Fruit fly (Drosophila melanogaster) whole organism, embryonic: ENCODE data around the gene aop.

Source experiments
- Atf6 ChIP-seq: fragments of 200-800 bp; sonication (Bioruptor generic); IDR thresholded peaks from 2 replicates; pipeline ENCODE4 v1.3.6; 2022; ENCODE audit warnings: missing biosample characterization, missing genetic modification characterization
- BEAF-32 ChIP-seq: fragments of 200-800 bp; sonication (Bioruptor generic); optimal IDR thresholded peaks from 3 replicates; lab custom pipeline; 2017; ENCODE audit warnings: missing biosample characterization, missing genetic modification characterization, mild to moderate bottlenecking, moderate library complexity, missing genetic modification reagents
- CG10267 ChIP-seq: fragments of 200-800 bp; sonication (Bioruptor generic); optimal IDR thresholded peaks from 2 replicates; lab custom pipeline; 2018; ENCODE audit warnings: missing biosample characterization, mild to moderate bottlenecking, missing genetic modification characterization, moderate library complexity
- CG10565 ChIP-seq: fragments of 200-800 bp; sonication (Bioruptor generic); optimal IDR thresholded peaks from 3 replicates; lab custom pipeline; 2016; ENCODE audit warnings: missing biosample characterization, mild to moderate bottlenecking, missing genetic modification characterization
- CG10979 ChIP-seq: fragments of 200-800 bp; sonication (Bioruptor generic); optimal IDR thresholded peaks from 2 replicates; lab custom pipeline; 2018; ENCODE audit warnings: missing biosample characterization, mild to moderate bottlenecking, missing genetic modification characterization, moderate library complexity
- CG11247 ChIP-seq: fragments of 200-800 bp; sonication (Bioruptor generic); IDR thresholded peaks from 2 replicates; pipeline ENCODE4 v1.3.6; 2022; ENCODE audit warnings: missing biosample characterization, missing genetic modification characterization
- CG11398 ChIP-seq: fragments of 200-800 bp; sonication (Bioruptor generic); optimal IDR thresholded peaks from 2 replicates; lab custom pipeline; 2016; ENCODE audit warnings: missing biosample characterization, missing genetic modification characterization
- CG12659 ChIP-seq: fragments of 200-800 bp; sonication (Bioruptor generic); optimal IDR thresholded peaks from 3 replicates; lab custom pipeline; 2017; ENCODE audit warnings: mild to moderate bottlenecking, missing biosample characterization, missing genetic modification reagents, missing genetic modification characterization
- CG12942 ChIP-seq: fragments of 200-800 bp; sonication (Bioruptor generic); optimal IDR thresholded peaks from 3 replicates; lab custom pipeline; 2016; ENCODE audit warnings: missing biosample characterization, missing genetic modification characterization
- CG14441 ChIP-seq: fragments of 200-800 bp; sonication (Bioruptor generic); IDR thresholded peaks from 2 replicates; pipeline ENCODE4 v1.3.6; 2022; ENCODE audit warnings: missing biosample characterization, missing genetic modification characterization
- CG14965 ChIP-seq: fragments of 200-800 bp; sonication (Bioruptor generic); optimal IDR thresholded peaks from 2 replicates; lab custom pipeline; 2016; ENCODE audit warnings: missing biosample characterization, missing genetic modification characterization, borderline replicate concordance
- CG1529 ChIP-seq: fragments of 200-800 bp; sonication (Bioruptor generic); optimal IDR thresholded peaks from 3 replicates; lab custom pipeline; 2018; ENCODE audit warnings: missing biosample characterization, missing genetic modification characterization
- CG15696 ChIP-seq: fragments of 200-800 bp; sonication (Bioruptor generic); optimal IDR thresholded peaks from 2 replicates; lab custom pipeline; 2019; ENCODE audit warnings: missing biosample characterization, mild to moderate bottlenecking, missing genetic modification characterization, moderate library complexity
- CG1603 ChIP-seq: fragments of 200-800 bp; sonication (Bioruptor generic); optimal IDR thresholded peaks from 2 replicates; lab custom pipeline; 2019; ENCODE audit warnings: missing biosample characterization, mild to moderate bottlenecking, missing genetic modification characterization, moderate library complexity
- CG17186 ChIP-seq: fragments of 200-800 bp; sonication (Bioruptor generic); optimal IDR thresholded peaks from 3 replicates; lab custom pipeline; 2017; ENCODE audit warnings: missing biosample characterization, missing genetic modification reagents, missing genetic modification characterization
- CG31365 ChIP-seq: fragments of 200-800 bp; sonication (Bioruptor generic); optimal IDR thresholded peaks from 2 replicates; lab custom pipeline; 2018; ENCODE audit warnings: missing biosample characterization, mild to moderate bottlenecking, missing genetic modification characterization
- CG43689 ChIP-seq: fragments of 200-800 bp; sonication (Bioruptor generic); IDR thresholded peaks from 2 replicates; pipeline ENCODE4 v1.3.6; 2022; ENCODE audit warnings: missing biosample characterization, missing genetic modification characterization
- CG4820 ChIP-seq: fragments of 200-800 bp; sonication (Bioruptor generic); optimal IDR thresholded peaks from 3 replicates; lab custom pipeline; 2016; ENCODE audit warnings: missing biosample characterization, missing genetic modification characterization
- CG6813 ChIP-seq: fragments of 200-800 bp; sonication (Bioruptor generic); optimal IDR thresholded peaks from 2 replicates; lab custom pipeline; 2017; ENCODE audit warnings: missing biosample characterization, missing genetic modification characterization, mild to moderate bottlenecking, moderate library complexity, missing genetic modification reagents
- CG9215 ChIP-seq: fragments of 200-800 bp; sonication (Bioruptor generic); IDR thresholded peaks from 2 replicates; pipeline ENCODE4 v1.3.6; 2022; ENCODE audit warnings: missing biosample characterization, missing genetic modification characterization
- CG9727 ChIP-seq: fragments of 200-800 bp; sonication (Bioruptor generic); optimal IDR thresholded peaks from 3 replicates; lab custom pipeline; 2017; ENCODE audit warnings: missing biosample characterization, mild to moderate bottlenecking, missing genetic modification characterization
- CG9817 ChIP-seq: fragments of 200-800 bp; sonication (Bioruptor generic); optimal IDR thresholded peaks from 2 replicates; lab custom pipeline; 2018; ENCODE audit warnings: missing biosample characterization, mild to moderate bottlenecking, missing genetic modification characterization, moderate library complexity
- D19B ChIP-seq: fragments of 200-800 bp; sonication (Bioruptor generic); optimal IDR thresholded peaks from 2 replicates; lab custom pipeline; 2017; ENCODE audit warnings: missing biosample characterization, mild to moderate bottlenecking, missing genetic modification characterization
- Dad ChIP-seq: fragments of 200-800 bp; sonication (Bioruptor generic); optimal IDR thresholded peaks from 3 replicates; lab custom pipeline; 2016; ENCODE audit warnings: missing biosample characterization, missing genetic modification characterization
- Dip2 ChIP-seq: fragments of 200-800 bp; sonication (Bioruptor generic); IDR thresholded peaks from 2 replicates; pipeline ENCODE4 v1.3.6; 2022; ENCODE audit warnings: missing biosample characterization, missing genetic modification characterization
- Fer1 ChIP-seq: fragments of 200-800 bp; sonication (Bioruptor generic); optimal IDR thresholded peaks from 2 replicates; lab custom pipeline; 2017; ENCODE audit warnings: missing biosample characterization, mild to moderate bottlenecking, missing genetic modification characterization
- Fer2 ChIP-seq: fragments of 200-800 bp; sonication (Bioruptor generic); optimal IDR thresholded peaks from 2 replicates; lab custom pipeline; 2018; ENCODE audit warnings: missing biosample characterization, mild to moderate bottlenecking, missing genetic modification characterization, moderate library complexity
- H15 ChIP-seq: fragments of 200-800 bp; sonication (Bioruptor generic); IDR thresholded peaks from 3 replicates; pipeline ENCODE4 v1.3.6; 2022; ENCODE audit warnings: missing biosample characterization, missing genetic modification characterization
- HHEX ChIP-seq: fragments of 200-800 bp; sonication (Bioruptor generic); optimal IDR thresholded peaks from 3 replicates; lab custom pipeline; 2017; ENCODE audit warnings: missing biosample characterization, mild to moderate bottlenecking, missing genetic modification characterization, missing genetic modification reagents
- HLH4C ChIP-seq: fragments of 200-800 bp; sonication (Bioruptor generic); IDR thresholded peaks from 3 replicates; pipeline ENCODE4 v1.3.6; 2022; ENCODE audit warnings: missing biosample characterization, missing genetic modification characterization; ENCODE audit not compliant: partially characterized antibody
- Hand ChIP-seq: fragments of 200-800 bp; sonication (Bioruptor generic); optimal IDR thresholded peaks from 2 replicates; lab custom pipeline; 2017; ENCODE audit warnings: mild to moderate bottlenecking, missing biosample characterization, missing genetic modification reagents, missing genetic modification characterization
- Mrtf ChIP-seq: fragments of 200-800 bp; sonication (Bioruptor generic); IDR thresholded peaks from 3 replicates; pipeline ENCODE4 v1.3.6; 2022; ENCODE audit warnings: missing biosample characterization, missing genetic modification characterization
- NC2α ChIP-seq: fragments of 200-800 bp; sonication (Bioruptor generic); optimal IDR thresholded peaks from 2 replicates; lab custom pipeline; 2016; ENCODE audit warnings: missing biosample characterization, missing genetic modification characterization
- NFAT ChIP-seq: fragments of 200-800 bp; sonication (Bioruptor generic); IDR thresholded peaks from 2 replicates; pipeline ENCODE4 v1.3.6; 2022; ENCODE audit warnings: missing biosample characterization, missing genetic modification characterization
- Tbp ChIP-seq: fragments of >200 bp; optimal IDR thresholded peaks from 2 replicates; lab custom pipeline; 2018; ENCODE audit warnings: missing biosample characterization, missing genetic modification characterization
- ap ChIP-seq: fragments of 200-800 bp; sonication (Bioruptor generic); IDR thresholded peaks from 2 replicates; pipeline ENCODE4 v1.3.6; 2022; ENCODE audit warnings: missing biosample characterization, missing genetic modification characterization
- ems ChIP-seq: fragments of 200-800 bp; sonication (Bioruptor generic); optimal IDR thresholded peaks from 3 replicates; lab custom pipeline; 2016; ENCODE audit warnings: missing biosample characterization, missing genetic modification characterization
- fd64A ChIP-seq: fragments of 200-800 bp; sonication (Bioruptor generic); optimal IDR thresholded peaks from 3 replicates; lab custom pipeline; 2018; ENCODE audit warnings: missing biosample characterization, mild to moderate bottlenecking, missing genetic modification characterization
- ind ChIP-seq: fragments of 200-800 bp; sonication (Bioruptor generic); optimal IDR thresholded peaks from 3 replicates; lab custom pipeline; 2016; ENCODE audit warnings: missing biosample characterization, missing genetic modification characterization
- kah ChIP-seq: fragments of 200-800 bp; sonication (Bioruptor generic); optimal IDR thresholded peaks from 2 replicates; lab custom pipeline; 2018; ENCODE audit warnings: missing biosample characterization, mild to moderate bottlenecking, missing genetic modification characterization
- lbe ChIP-seq: fragments of 200-800 bp; sonication (Bioruptor generic); optimal IDR thresholded peaks from 2 replicates; lab custom pipeline; 2016; ENCODE audit warnings: missing biosample characterization, mild to moderate bottlenecking, missing genetic modification characterization
- luna ChIP-seq: fragments of 200-800 bp; sonication (Bioruptor generic); optimal IDR thresholded peaks from 2 replicates; lab custom pipeline; 2016; ENCODE audit warnings: missing biosample characterization, missing genetic modification characterization
- pros ChIP-seq: fragments of 200-800 bp; sonication (Bioruptor generic); optimal IDR thresholded peaks from 3 replicates; lab custom pipeline; 2019; ENCODE audit warnings: missing biosample characterization, mild to moderate bottlenecking, missing genetic modification characterization, moderate library complexity
- pum ChIP-seq: fragments of 200-800 bp; sonication (Bioruptor generic); optimal IDR thresholded peaks from 2 replicates; lab custom pipeline; 2016; ENCODE audit warnings: missing biosample characterization, missing genetic modification characterization
- ro ChIP-seq: fragments of 200-800 bp; sonication (Bioruptor generic); IDR thresholded peaks from 2 replicates; pipeline ENCODE4 v1.3.6; 2022; ENCODE audit warnings: missing biosample characterization, missing genetic modification characterization
- sens-2 ChIP-seq: fragments of 200-800 bp; sonication (Bioruptor generic); IDR thresholded peaks from 2 replicates; pipeline ENCODE4 v1.3.6; 2022; ENCODE audit warnings: missing biosample characterization, missing genetic modification characterization
- sima ChIP-seq: fragments of 200-800 bp; sonication (Bioruptor generic); optimal IDR thresholded peaks from 2 replicates; lab custom pipeline; 2016; ENCODE audit warnings: missing biosample characterization, missing genetic modification characterization
- sisA ChIP-seq: fragments of 200-800 bp; sonication (Bioruptor generic); IDR thresholded peaks from 2 replicates; pipeline ENCODE4 v1.3.6; 2022; ENCODE audit warnings: missing biosample characterization, missing genetic modification characterization
- slbo ChIP-seq: fragments of 200-800 bp; sonication (Bioruptor generic); IDR thresholded peaks from 2 replicates; pipeline ENCODE4 v1.3.6; 2022; ENCODE audit warnings: missing biosample characterization, missing genetic modification characterization
- sna ChIP-seq: fragments of 200-800 bp; sonication (Bioruptor generic); IDR thresholded peaks from 2 replicates; pipeline ENCODE4 v1.3.6; 2022; ENCODE audit warnings: missing biosample characterization, missing genetic modification characterization; ENCODE audit not compliant: partially characterized antibody
- tin ChIP-seq: fragments of 200-800 bp; sonication (Bioruptor generic); optimal IDR thresholded peaks from 3 replicates; lab custom pipeline; 2016; ENCODE audit warnings: missing biosample characterization, missing genetic modification characterization

Gene aop

DNA sequence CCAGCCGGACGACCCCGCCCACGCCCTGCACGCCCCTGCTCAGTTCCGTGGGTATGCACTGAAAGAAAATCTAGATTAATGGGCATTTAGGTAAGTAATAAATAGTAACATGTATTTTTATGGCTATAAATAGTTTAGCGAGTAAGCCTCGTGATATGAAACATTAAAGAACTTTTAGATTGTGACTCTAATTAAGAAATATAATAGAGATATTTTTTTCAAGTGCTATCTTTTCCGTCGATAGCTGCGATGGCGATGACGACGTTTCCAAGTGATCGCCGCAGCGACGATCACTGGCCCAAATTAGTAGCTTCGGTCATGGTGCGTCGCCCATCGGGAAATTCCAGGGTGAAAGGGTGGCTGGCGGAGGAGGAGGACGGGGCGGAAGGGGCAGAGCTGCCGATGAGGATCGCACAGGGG is 1.6 kb upstream of the aop start (continued):
- TF ChIP-seq ems (peak; percentile 84), CG15696 (tag; lab: Kevin White, UChicago) (peak; percentile 85), CG14965 (GFP tag; lab: Kevin White, UChicago) (peak; percentile 21), sens-2 (GFP tag; lab: Robert Waterston, UW) (peak; percentile 85; the same call in 1 of the 2 replicates), Fer1 (peak; percentile 88), slbo (GFP tag; lab: Robert Waterston, UW) (peak; percentile 84), tin (GFP tag; lab: Kevin White, UChicago) (peak; percentile 91), pros (GFP tag; lab: Kevin White, UChicago) (no peak), fd64A (peak; percentile 82), luna (GFP tag; lab: Kevin White, UChicago) (no peak), H15 (GFP tag; lab: Robert Waterston, UW) (peak; percentile 88), sima (GFP tag; lab: Kevin White, UChicago) (peak; percentile 23), Dip2 (GFP tag; lab: Robert Waterston, UW) (0 out of 2 replicates have a peak, but pooled peaks have one; percentile 19), Atf6 (GFP tag; lab: Robert Waterston, UW) (peak; percentile 87), ind (GFP tag; lab: Kevin White, UChicago) (peak; percentile 83), sna (GFP tag; lab: Robert Waterston, UW) (no peak), Fer2 (peak; percentile 57), sisA (GFP tag; lab: Robert Waterston, UW) (peak; percentile 92), ro (GFP tag; lab: Robert Waterston, UW) (peak; percentile 62; the same call in 1 of the 2 replicates), CG4820 (GFP tag; lab: Kevin White, UChicago) (peak; percentile 89), CG10979 (tag; lab: Kevin White, UChicago) (peak; percentile 96), lbe (GFP tag; lab: Kevin White, UChicago) (peak; percentile 49), NFAT (peak; percentile 61), CG9727 (GFP tag; lab: Kevin White, UChicago) (peak; percentile 89), CG11398 (GFP tag; lab: Kevin White, UChicago) (peak; percentile 72), Mrtf (GFP tag; lab: Robert Waterston, UW) (peak; percentile 87), CG17186 (peak; percentile 74), CG31365 (tag; lab: Kevin White, UChicago) (peak; percentile 63), CG9215 (GFP tag; lab: Robert Waterston, UW) (peak; percentile 66), NC2α (GFP tag; lab: Kevin White, UChicago) (peak; percentile 50), Tbp (GFP tag; lab: Kevin White, UChicago) (no peak), ap (GFP tag; lab: Robert Waterston, UW) (peak; percentile 91), BEAF-32 (GFP tag; lab: Kevin White, UChicago) (no peak), D19B (peak; percentile 21), HLH4C (GFP tag; lab: Robert Waterston, UW) (no peak), CG10565 (peak; percentile 42), kah (GFP tag; lab: Kevin White, UChicago) (peak; percentile 87), CG11247 (GFP tag; lab: Robert Waterston, UW) (peak; percentile 67), CG14441 (peak; percentile 85), CG12659 (peak; percentile 72), CG9817 (tag; lab: Kevin White, UChicago) (peak; percentile 81), CG1603 (tag; lab: Kevin White, UChicago) (peak; percentile 91), HHEX (GFP tag; lab: Kevin White, UChicago) (peak; percentile 87), pum (GFP tag; lab: Kevin White, UChicago) (peak; percentile 74), CG43689 (GFP tag; lab: Robert Waterston, UW) (peak; percentile 57; the same call in 1 of the 2 replicates), Dad (GFP tag; lab: Kevin White, UChicago) (peak; percentile 85), CG1529 (GFP tag; lab: Kevin White, UChicago) (peak; percentile 85), CG6813 (GFP tag; lab: Kevin White, UChicago) (peak; percentile 87), CG12942 (peak; percentile 82), Hand (GFP tag; lab: Kevin White, UChicago) (peak; percentile 67), CG10267 (tag; lab: Kevin White, UChicago) (peak; percentile 89)
